Worm (Caenorhabditis elegans) whole organism, L4/young adult: ENCODE measurements around the gene unc-71.

Experiments used
- W03F9.2 ChIP-seq: fragments of 150-350 bp; optimal IDR thresholded peaks from 2 replicates; lab custom pipeline; 2014; ENCODE audit warnings: missing biosample characterization, missing genetic modification characterization
- dao-5 ChIP-seq: sonication (generic microtip); optimal IDR thresholded peaks from 2 replicates; lab custom pipeline; 2016; ENCODE audit warnings: missing genotype, missing genetic modification characterization, moderate library complexity, missing compliant biosample characterization

ce11 chrIII:12838913-12839366 is 52.6 kb downstream of the unc-71 start, which contains the start of gene Y37D8A.4:
- TF ChIP-seq dao-5 (no peak), W03F9.2 (tag; lab: Kevin White, UChicago) (no peak)
